Worm (Caenorhabditis elegans) whole organism, L4 larva: ENCODE data around the gene W08E12.5.

ENCODE experiments used
- F26F4.8 ChIP-seq: fragments of 200-800 bp; sonication (Bioruptor generic); conservative IDR thresholded peaks from 2 replicates; pipeline ENCODE4 v1.3.6; 2022; ENCODE audit warnings: missing genetic modification characterization, missing compliant biosample characterization
- R02D3.7 ChIP-seq: fragments of 150-350 bp; sonication (generic microtip); optimal IDR thresholded peaks from 3 replicates; lab custom pipeline; 2014; ENCODE audit warnings: missing biosample characterization, missing genetic modification characterization
- T20F7.1 ChIP-seq: fragments of 200-800 bp; sonication (Bioruptor generic); optimal IDR thresholded peaks from 2 replicates; lab custom pipeline; 2018; ENCODE audit warnings: mild to moderate bottlenecking, missing genetic modification characterization, missing compliant biosample characterization
- Y105C5A.15 ChIP-seq: fragments of 200-800 bp; sonication (Bioruptor generic); IDR thresholded peaks from 2 replicates; pipeline ENCODE4 v1.3.6; 2022; ENCODE audit warnings: missing genetic modification characterization, missing compliant biosample characterization
- Y48G9A.11 ChIP-seq: fragments of 200-800 bp; sonication (Bioruptor generic); IDR thresholded peaks from 2 replicates; pipeline ENCODE4 v1.3.6; 2022; ENCODE audit warnings: missing genetic modification reagents, missing genetic modification characterization, missing compliant biosample characterization
- ZK337.2 ChIP-seq: fragments of 200-800 bp; sonication (Bioruptor generic); IDR thresholded peaks from 2 replicates; pipeline ENCODE4 v1.3.6; 2022; ENCODE audit warnings: missing genetic modification reagents, missing genetic modification characterization, missing compliant biosample characterization
- aha-1 ChIP-seq: fragments of 150-350 bp; peaks from one replicate; lab custom pipeline; 2014; ENCODE audit warnings: missing biosample characterization, missing genetic modification characterization
- aly-2 ChIP-seq: sonication (generic microtip); optimal IDR thresholded peaks from 2 replicates; lab custom pipeline; 2018; ENCODE audit warnings: missing biosample characterization, missing genetic modification characterization
- ama-1 ChIP-seq: fragments of 150-350 bp; optimal IDR thresholded peaks from 2 replicates; lab custom pipeline; 2014; ENCODE audit warnings: inconsistent platforms, mixed read lengths
- attf-4 ChIP-seq: sonication (generic microtip); optimal IDR thresholded peaks from 3 replicates; lab custom pipeline; 2017; ENCODE audit warnings: missing biosample characterization, missing genetic modification characterization
- ceh-82 ChIP-seq: sonication (generic microtip); optimal IDR thresholded peaks from 2 replicates; lab custom pipeline; 2017; ENCODE audit warnings: missing biosample characterization, missing genetic modification characterization
- ctbp-1 ChIP-seq: fragments of 200-800 bp; sonication (Bioruptor generic); IDR thresholded peaks from 2 replicates; pipeline ENCODE4 v1.3.6; 2022; ENCODE audit warnings: missing genetic modification reagents, missing genetic modification characterization, missing compliant biosample characterization
- daf-12 ChIP-seq: fragments of 150-350 bp; optimal IDR thresholded peaks from 2 replicates; lab custom pipeline; 2014; ENCODE audit warnings: missing biosample characterization, missing genetic modification reagents, missing genetic modification characterization
- dmd-6 ChIP-seq: fragments of 200-800 bp; sonication (Bioruptor generic); IDR thresholded peaks from 2 replicates; pipeline ENCODE4 v1.3.6; 2022; ENCODE audit warnings: missing genetic modification reagents, missing genetic modification characterization, missing compliant biosample characterization
- dpl-1 ChIP-seq: fragments of 150-350 bp; optimal IDR thresholded peaks from 2 replicates; lab custom pipeline; 2014; ENCODE audit warnings: missing biosample characterization, missing genetic modification reagents, missing genetic modification characterization
- duxl-1 ChIP-seq: sonication (generic microtip); optimal IDR thresholded peaks from 2 replicates; lab custom pipeline; 2016; ENCODE audit warnings: mild to moderate bottlenecking, missing genetic modification characterization, moderate library complexity, missing compliant biosample characterization; ENCODE audit not compliant: poor library complexity
- dve-1 ChIP-seq: sonication (generic microtip); optimal IDR thresholded peaks from 2 replicates; lab custom pipeline; 2017; ENCODE audit warnings: antibody characterized with exemption, mild to moderate bottlenecking, missing genetic modification characterization, missing compliant biosample characterization; ENCODE audit not compliant: insufficient read depth
- fos-1 ChIP-seq: fragments of 150-350 bp; optimal IDR thresholded peaks from 2 replicates; lab custom pipeline; 2014; ENCODE audit warnings: missing biosample characterization, missing genetic modification characterization
- hlh-11 ChIP-seq: fragments of 200-800 bp; sonication (Bioruptor generic); optimal IDR thresholded peaks from 2 replicates; lab custom pipeline; 2018; ENCODE audit warnings: mild to moderate bottlenecking, missing genetic modification characterization, missing compliant biosample characterization
- hlh-30 ChIP-seq: sonication (generic microtip); optimal IDR thresholded peaks from 2 replicates; lab custom pipeline; 2017; ENCODE audit warnings: antibody characterized with exemption, mild to moderate bottlenecking, missing genetic modification characterization, missing compliant biosample characterization; ENCODE audit not compliant: insufficient read depth
- hmg-1.1 ChIP-seq: fragments of 200-800 bp; sonication (Bioruptor generic); IDR thresholded peaks from 2 replicates; pipeline ENCODE4 v1.3.6; 2022; ENCODE audit warnings: missing genetic modification reagents, missing genetic modification characterization, missing compliant biosample characterization
- lin-13 ChIP-seq: fragments of 150-350 bp; optimal IDR thresholded peaks from 2 replicates; lab custom pipeline; 2014; ENCODE audit warnings: missing biosample characterization, missing genetic modification reagents, missing genetic modification characterization
- lin-39 ChIP-seq: fragments of 150-350 bp; optimal IDR thresholded peaks from 2 replicates; lab custom pipeline; 2014; ENCODE audit warnings: missing biosample characterization, missing genetic modification reagents, missing genetic modification characterization
- lir-3 ChIP-seq: sonication (generic microtip); optimal IDR thresholded peaks from 2 replicates; lab custom pipeline; 2016; ENCODE audit warnings: mild to moderate bottlenecking, missing genetic modification characterization, missing compliant biosample characterization
- madf-9 ChIP-seq: fragments of 200-800 bp; sonication (Bioruptor generic); conservative IDR thresholded peaks from 2 replicates; pipeline ENCODE4 v1.3.6; 2022; ENCODE audit warnings: missing genetic modification reagents, missing genetic modification characterization, missing compliant biosample characterization
- mdl-1 ChIP-seq, 2 experiments: fragments of 150-350 bp in 1 of 2; sonication (generic microtip) in 1 of 2; optimal IDR thresholded peaks; 2 replicates each; lab custom pipeline; 2014 to 2017; ENCODE audit warnings: missing biosample characterization in 2 of 2, missing genetic modification characterization in 2 of 2
- mdt-29 ChIP-seq: fragments of 200-800 bp; sonication (Bioruptor generic); IDR thresholded peaks from 2 replicates; pipeline ENCODE4 v1.3.6; 2022; ENCODE audit warnings: missing genetic modification reagents, missing genetic modification characterization, missing compliant biosample characterization
- mxl-2 ChIP-seq: fragments of 200-800 bp; sonication (Bioruptor generic); conservative IDR thresholded peaks from 2 replicates; pipeline ENCODE4 v1.3.6; 2022; ENCODE audit warnings: missing genetic modification reagents, missing genetic modification characterization, missing compliant biosample characterization
- mxl-3 ChIP-seq: fragments of 200-800 bp; sonication (Bioruptor generic); optimal IDR thresholded peaks from 2 replicates; lab custom pipeline; 2018; ENCODE audit warnings: mild to moderate bottlenecking, missing genetic modification characterization, missing compliant biosample characterization
- nhr-10 ChIP-seq: fragments of 150-350 bp; optimal IDR thresholded peaks from 2 replicates; lab custom pipeline; 2014; ENCODE audit warnings: missing biosample characterization, missing genetic modification characterization
- nhr-25 ChIP-seq: sonication (generic microtip); optimal IDR thresholded peaks from 2 replicates; lab custom pipeline; 2017; ENCODE audit warnings: missing genetic modification characterization, mild to moderate bottlenecking, missing compliant biosample characterization, antibody characterized with exemption, moderate library complexity, borderline replicate concordance; ENCODE audit not compliant: insufficient read depth
- nhr-28 ChIP-seq: fragments of 150-350 bp; optimal IDR thresholded peaks from 2 replicates; lab custom pipeline; 2014; ENCODE audit warnings: missing biosample characterization, missing genetic modification characterization
- nhr-42 ChIP-seq: fragments of 200-800 bp; sonication (Bioruptor generic); IDR thresholded peaks from 2 replicates; pipeline ENCODE4 v1.3.6; 2022; ENCODE audit warnings: missing genetic modification characterization, missing compliant biosample characterization
- nhr-48 ChIP-seq: sonication (generic microtip); optimal IDR thresholded peaks from 2 replicates; lab custom pipeline; 2016; ENCODE audit warnings: mild to moderate bottlenecking, missing genetic modification characterization, missing compliant biosample characterization
- pha-4 ChIP-seq, 2 experiments: fragments of 150-350 bp in 1 of 2; fragments of 200-800 bp in 1 of 2; sonication (Bioruptor generic) in 1 of 2; IDR thresholded peaks in 1 of 2; optimal IDR thresholded peaks in 1 of 2; 2 replicates each; pipeline versions ENCODE4 v1.3.6 to Lab custom; 2014 to 2022; ENCODE audit warnings: missing genetic modification characterization in 2 of 2, missing genetic modification reagents in 2 of 2, missing biosample characterization in 1 of 2, missing compliant biosample characterization in 1 of 2
- set-16 ChIP-seq: fragments of 200-800 bp; sonication (Bioruptor generic); IDR thresholded peaks from 2 replicates; pipeline ENCODE4 v1.3.6; 2022; ENCODE audit warnings: missing genetic modification reagents, missing genetic modification characterization, missing compliant biosample characterization
- snpc-4 ChIP-seq: fragments of 150-350 bp; optimal IDR thresholded peaks from 2 replicates; lab custom pipeline; 2014; ENCODE audit warnings: missing biosample characterization, missing genetic modification characterization
- spr-3 ChIP-seq: fragments of 200-800 bp; sonication (Bioruptor generic); optimal IDR thresholded peaks from 2 replicates; lab custom pipeline; 2018; ENCODE audit warnings: mild to moderate bottlenecking, missing genetic modification characterization, missing compliant biosample characterization
- tra-1 ChIP-seq: fragments of 200-800 bp; sonication (Bioruptor generic); IDR thresholded peaks from 2 replicates; pipeline ENCODE4 v1.3.6; 2022; ENCODE audit warnings: missing genetic modification reagents, missing genetic modification characterization, missing compliant biosample characterization
- unc-130 ChIP-seq: sonication (generic microtip); optimal IDR thresholded peaks from 2 replicates; lab custom pipeline; 2016; ENCODE audit warnings: missing genetic modification reagents, missing genetic modification characterization, missing compliant biosample characterization
- unc-62 ChIP-seq, 3 experiments: fragments of 150-350 bp in 1 of 3; sonication (generic microtip); optimal IDR thresholded peaks in 2 of 3; peaks in 1 of 3; 1 replicate in 1 of 3; 2 replicates in 2 of 3; lab custom pipeline; 2014 to 2017; ENCODE audit warnings: missing biosample characterization in 3 of 3, missing genetic modification characterization in 3 of 3, missing genetic modification reagents in 3 of 3, missing genotype in 1 of 3
- zfp-3 ChIP-seq: fragments of 200-800 bp; sonication (Bioruptor generic); conservative IDR thresholded peaks from 2 replicates; pipeline ENCODE4 v1.3.6; 2022; ENCODE audit warnings: missing genetic modification reagents, missing genetic modification characterization, missing compliant biosample characterization

The W08E12.5 gene

DNA sequence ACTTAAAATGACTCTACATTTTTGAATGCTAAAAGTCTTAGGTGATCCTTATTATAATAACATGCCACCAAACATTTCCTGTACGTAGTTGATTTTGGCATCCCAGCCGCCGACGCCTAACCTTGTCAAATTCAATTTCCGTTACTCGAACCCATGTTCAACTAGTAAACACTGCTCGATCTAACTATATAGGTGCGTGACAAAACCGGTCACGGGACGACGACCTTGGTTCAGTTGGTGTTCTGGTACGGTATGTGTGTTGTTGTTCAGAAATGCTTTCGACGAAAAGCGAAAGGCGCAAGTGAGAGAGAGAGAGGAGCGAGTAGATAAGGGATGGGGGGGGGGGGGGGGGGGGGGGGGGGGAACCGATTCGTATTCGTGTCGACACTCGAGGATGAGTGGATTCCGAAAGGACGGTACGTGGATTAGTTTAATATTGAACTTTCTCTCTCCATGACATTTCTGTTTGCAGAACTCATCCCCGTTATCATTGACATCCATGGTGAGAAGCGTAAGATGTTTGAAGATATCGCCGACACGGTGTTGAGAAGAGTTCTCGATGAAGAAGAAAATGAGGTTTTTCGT lies 8.5 kb upstream of the W08E12.5 start, which contains the start of gene W08E12.8:
Gene W08E12.8 (plus strand): TSS at position 395 of the 585 bp plus-strand sequence.
- TF ChIP-seq set-16 (GFP tag; lab: Robert Waterston, UW) (peak; percentile 66), R02D3.7 (tag; lab: Kevin White, UChicago) (no peak), hlh-11 (peak; percentile 3), daf-12 (no peak), hmg-1.1 (GFP tag; lab: Robert Waterston, UW) (no peak), hlh-30 (peak; percentile 58), aha-1 (tag; lab: Kevin White, UChicago) (no peak), spr-3 (no peak), mxl-3 (GFP tag; lab: Kevin White, UChicago) (peak; percentile 6), mdt-29 (GFP tag; lab: Robert Waterston, UW) (no peak), nhr-10 (tag; lab: Kevin White, UChicago) (no peak), lir-3 (no peak), attf-4 (tag; lab: Kevin White, UChicago) (no peak)

DNA sequence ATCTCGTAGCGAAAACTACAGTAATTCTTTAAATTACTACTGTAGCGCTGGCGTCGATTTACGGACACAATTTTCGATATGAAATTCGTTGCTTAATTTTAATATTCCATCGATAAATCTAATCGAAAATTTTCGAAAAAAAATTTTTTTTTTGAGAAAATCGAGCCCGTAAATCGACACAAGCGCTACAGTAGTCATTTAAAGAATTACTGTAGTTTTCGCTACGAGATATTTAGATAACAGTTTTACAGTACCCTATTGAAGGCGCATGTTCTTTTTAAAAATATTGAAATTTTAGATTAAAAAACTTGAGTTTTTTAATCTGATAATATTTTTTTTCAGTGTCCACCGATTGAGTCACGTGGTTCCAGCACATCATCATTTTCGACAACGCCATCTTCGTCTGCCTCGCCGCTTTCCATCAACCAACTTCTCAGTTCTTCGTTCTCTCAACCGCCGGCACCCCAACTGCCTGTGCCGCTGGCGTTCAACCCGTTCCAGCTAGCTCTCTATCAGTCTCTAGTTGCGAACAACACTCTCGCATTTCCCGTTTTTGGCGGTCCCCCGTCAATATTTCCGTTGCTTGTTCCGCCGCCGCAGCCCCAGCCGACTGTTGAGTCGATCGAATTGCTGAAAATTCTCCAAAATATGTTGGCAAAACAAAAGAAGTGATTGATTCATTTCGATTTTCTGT lies 6.6 kb upstream of the W08E12.5 start:
- TF ChIP-seq hlh-30 = peak; percentile 20
- TF ChIP-seq set-16 (GFP tag; lab: Robert Waterston, UW) = peak; percentile 31; the same call in 1 of the 2 replicates
- no peak for TF ChIP-seq ZK337.2
- TF ChIP-seq T20F7.1 = no peak
- no peak for TF ChIP-seq mdl-1 (tag; optimal IDR thresholded peaks at IDR 0.05; lab: Kevin White, UChicago)
- TF ChIP-seq aha-1 (tag; lab: Kevin White, UChicago) = no peak
- no peak for TF ChIP-seq nhr-42 (GFP tag; lab: Robert Waterston, UW)

DNA sequence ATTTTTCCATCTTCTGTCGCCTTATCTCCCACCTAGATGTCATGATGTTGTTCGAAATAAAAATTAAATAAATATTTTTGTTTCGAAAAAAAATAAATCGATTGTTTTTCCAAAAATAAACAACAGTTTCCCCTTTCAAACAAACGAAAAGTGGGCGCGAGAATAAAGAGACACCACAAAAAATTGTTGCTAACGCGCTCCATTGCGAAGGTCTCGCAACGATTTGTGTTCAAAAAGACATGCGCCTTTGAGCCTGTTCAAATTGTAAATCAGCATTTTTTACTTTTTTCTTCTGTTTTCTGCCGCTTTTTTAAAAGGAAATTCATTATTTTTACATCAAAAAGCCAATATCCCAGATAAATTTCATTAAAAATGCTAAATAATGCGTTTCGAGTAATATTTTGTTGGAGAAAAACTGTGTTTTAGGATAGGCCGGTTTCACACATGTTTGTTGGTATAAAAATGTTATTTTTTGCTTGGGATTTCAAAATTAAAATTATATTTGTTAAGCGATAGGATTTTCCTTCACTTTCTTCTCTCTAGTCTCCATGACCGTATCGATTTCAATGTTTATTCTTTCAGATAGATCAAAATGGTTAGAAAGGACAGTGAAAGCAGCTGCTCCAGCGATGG lies 5.9 kb upstream of the W08E12.5 start, which contains the start of gene W08E12.7:
Gene W08E12.7 (plus strand): TSS at position 583 of the 633 bp plus-strand sequence.
- TF ChIP-seq unc-130 (peak; percentile 96), nhr-48 (tag; lab: Kevin White, UChicago) (peak; percentile 58), mxl-2 (GFP tag; lab: Robert Waterston, UW) (0 out of 2 replicates have a peak, but pooled peaks have one; percentile 48), nhr-25 (peak; percentile 64), F26F4.8 (GFP tag; lab: Robert Waterston, UW) (no peak), tra-1 (peak; percentile 64; the same call in 1 of the 2 replicates), hlh-30 (peak; percentile 97), unc-62 (GFP tag; optimal IDR thresholded peaks at IDR 0.05 in 1 of 2; lab: Kevin White, UChicago) (peak in 1 of 2 experiments; percentile 71), unc-62 (tag; optimal IDR thresholded peaks at IDR 0.05; lab: Kevin White, UChicago) (no peak), mdt-29 (GFP tag; lab: Robert Waterston, UW) (peak; percentile 49; the same call in 1 of the 2 replicates), aly-2 (tag; lab: Kevin White, UChicago) (no peak), nhr-28 (peak; percentile 96), madf-9 (GFP tag; lab: Robert Waterston, UW) (peak; percentile 74; the same call in 1 of the 2 replicates), duxl-1 (tag; lab: Kevin White, UChicago) (peak; percentile 79), dpl-1 (GFP tag; lab: Kevin White, UChicago) (peak; percentile 92), mdl-1 (tag; optimal IDR thresholded peaks at IDR 0.05; lab: Kevin White, UChicago) (peak; percentile 58 to 94), spr-3 (peak; percentile 32), attf-4 (tag; lab: Kevin White, UChicago) (no peak), ama-1 (peak; percentile 77), ceh-82 (no peak), zfp-3 (peak; percentile 87), fos-1 (tag; lab: Kevin White, UChicago) (no peak), lin-13 (GFP tag; lab: Kevin White, UChicago) (peak; percentile 97), dve-1 (tag; lab: Kevin White, UChicago) (peak; percentile 99), Y48G9A.11 (GFP tag; lab: Robert Waterston, UW) (peak; percentile 61; the same call in 1 of the 2 replicates), ctbp-1 (GFP tag; lab: Robert Waterston, UW) (peak; percentile 57; the same call in 1 of the 2 replicates), pha-4 (GFP tag; IDR thresholded peaks at IDR 0.05; lab: Robert Waterston, UW) (no peak), pha-4 (tag; optimal IDR thresholded peaks at IDR 0.05; lab: Kevin White, UChicago) (peak; percentile 99), Y105C5A.15 (GFP tag; lab: Robert Waterston, UW) (no peak), lin-39 (tag; lab: Kevin White, UChicago) (no peak), snpc-4 (tag; lab: Kevin White, UChicago) (peak; percentile 9), daf-12 (no peak), dmd-6 (GFP tag; lab: Robert Waterston, UW) (peak; percentile 84)
